Fruit fly (Drosophila melanogaster) whole organism, embryonic: Measurements from ENCODE around the gene jv.
A peak's percentile ranks its signal among the peaks of the same experiment; 100 is the strongest.

Source experiments
- ATbp ChIP-seq: fragments of 200-800 bp; sonication (Bioruptor generic); optimal IDR thresholded peaks from 2 replicates; lab custom pipeline; 2017; ENCODE audit warnings: missing biosample characterization, mild to moderate bottlenecking, missing genetic modification characterization, missing genetic modification reagents
- Atf6 ChIP-seq: fragments of 200-800 bp; sonication (Bioruptor generic); IDR thresholded peaks from 2 replicates; pipeline ENCODE4 v1.3.6; 2022; ENCODE audit warnings: missing biosample characterization, missing genetic modification characterization
- CG10462 ChIP-seq: fragments of 200-800 bp; sonication (Bioruptor generic); optimal IDR thresholded peaks from 2 replicates; lab custom pipeline; 2016; ENCODE audit warnings: missing biosample characterization, missing genetic modification characterization
- CG11695 ChIP-seq: fragments of 200-800 bp; sonication (Bioruptor generic); IDR thresholded peaks from 3 replicates; pipeline ENCODE4 v1.3.6; 2022; ENCODE audit warnings: missing biosample characterization, missing genetic modification characterization
- CG12769 ChIP-seq: fragments of 200-800 bp; sonication (Bioruptor generic); optimal IDR thresholded peaks from 2 replicates; lab custom pipeline; 2019; ENCODE audit warnings: missing biosample characterization, mild to moderate bottlenecking, missing genetic modification characterization, moderate library complexity
- CG14667 ChIP-seq: fragments of 200-800 bp; sonication (Bioruptor generic); IDR thresholded peaks from 2 replicates; pipeline ENCODE4 v1.3.6; 2022; ENCODE audit warnings: missing biosample characterization, missing genetic modification characterization
- CG17328 ChIP-seq: fragments of 200-800 bp; sonication (Bioruptor generic); IDR thresholded peaks from 2 replicates; pipeline ENCODE4 v1.3.6; 2022; ENCODE audit warnings: missing biosample characterization, missing genetic modification characterization
- CG2120 ChIP-seq: fragments of 200-800 bp; sonication (Bioruptor generic); optimal IDR thresholded peaks from 3 replicates; lab custom pipeline; 2016; ENCODE audit warnings: missing biosample characterization, missing genetic modification characterization
- CG2678 ChIP-seq: fragments of 200-800 bp; sonication (Bioruptor generic); optimal IDR thresholded peaks from 3 replicates; lab custom pipeline; 2019; ENCODE audit warnings: missing biosample characterization, mild to moderate bottlenecking, missing genetic modification characterization, moderate library complexity
- CG2712 ChIP-seq: fragments of 200-800 bp; optimal IDR thresholded peaks from 3 replicates; lab custom pipeline; 2019; ENCODE audit warnings: missing biosample characterization, mild to moderate bottlenecking, missing genetic modification characterization, moderate library complexity
- CG2875 ChIP-seq: fragments of 200-800 bp; sonication (Bioruptor generic); optimal IDR thresholded peaks from 2 replicates; lab custom pipeline; 2017; ENCODE audit warnings: missing biosample characterization, mild to moderate bottlenecking, missing genetic modification characterization, missing genetic modification reagents
- CG31365 ChIP-seq: fragments of 200-800 bp; sonication (Bioruptor generic); optimal IDR thresholded peaks from 2 replicates; lab custom pipeline; 2018; ENCODE audit warnings: missing biosample characterization, mild to moderate bottlenecking, missing genetic modification characterization
- CG31441 ChIP-seq: fragments of 200-800 bp; sonication (Bioruptor generic); IDR thresholded peaks from 2 replicates; pipeline ENCODE4 v1.3.6; 2022; ENCODE audit warnings: missing biosample characterization, missing genetic modification characterization
- CG3407 ChIP-seq: fragments of 200-800 bp; sonication (Bioruptor generic); optimal IDR thresholded peaks from 2 replicates; lab custom pipeline; 2018; ENCODE audit warnings: missing biosample characterization, mild to moderate bottlenecking, missing genetic modification characterization
- CG3847 ChIP-seq: fragments of 200-800 bp; sonication (Bioruptor generic); IDR thresholded peaks from 2 replicates; pipeline ENCODE4 v1.3.6; 2022; ENCODE audit warnings: missing biosample characterization, missing genetic modification characterization
- CG6175 ChIP-seq: fragments of 200-800 bp; sonication (Bioruptor generic); IDR thresholded peaks from 3 replicates; pipeline ENCODE4 v1.3.6; 2022; ENCODE audit warnings: missing biosample characterization, missing genetic modification characterization
- CG6272 ChIP-seq: fragments of 200-800 bp; sonication (Bioruptor generic); IDR thresholded peaks from 2 replicates; pipeline ENCODE4 v1.3.6; 2022; ENCODE audit warnings: missing biosample characterization, missing genetic modification characterization
- CG8388 ChIP-seq: fragments of 200-800 bp; sonication (Bioruptor generic); optimal IDR thresholded peaks from 2 replicates; lab custom pipeline; 2019; ENCODE audit warnings: missing biosample characterization, mild to moderate bottlenecking, missing genetic modification characterization, moderate library complexity
- CG8944 ChIP-seq: fragments of 200-800 bp; sonication (Bioruptor generic); optimal IDR thresholded peaks from 3 replicates; lab custom pipeline; 2016; ENCODE audit warnings: missing biosample characterization, missing genetic modification characterization
- CG9215 ChIP-seq: fragments of 200-800 bp; sonication (Bioruptor generic); IDR thresholded peaks from 2 replicates; pipeline ENCODE4 v1.3.6; 2022; ENCODE audit warnings: missing biosample characterization, missing genetic modification characterization
- D ChIP-seq, 2 experiments: fragments of 200-800 bp in 1 of 2; fragments of >200 bp in 1 of 2; sonication (Bioruptor generic) in 1 of 2; optimal IDR thresholded peaks; 2 replicates in 1 of 2; 3 replicates in 1 of 2; lab custom pipeline; 2017; ENCODE audit warnings: mild to moderate bottlenecking in 1 of 2, missing biosample characterization in 1 of 2, missing genetic modification characterization in 1 of 2, missing genetic modification reagents in 1 of 2
- Doc2 ChIP-seq: fragments of 200-800 bp; sonication (Bioruptor generic); IDR thresholded peaks from 2 replicates; pipeline ENCODE4 v1.3.6; 2022; ENCODE audit warnings: missing biosample characterization, missing genetic modification characterization
- E2f2 ChIP-seq: fragments of 200-800 bp; sonication (Bioruptor generic); IDR thresholded peaks from 2 replicates; pipeline ENCODE4 v1.3.6; 2022; ENCODE audit warnings: missing biosample characterization, missing genetic modification characterization
- Elba2 ChIP-seq: fragments of 200-800 bp; sonication (Bioruptor generic); optimal IDR thresholded peaks from 3 replicates; lab custom pipeline; 2016; ENCODE audit warnings: missing biosample characterization, missing genetic modification characterization
- Gug ChIP-seq: fragments of 200-800 bp; sonication (Bioruptor generic); IDR thresholded peaks from 4 replicates; pipeline ENCODE4 v1.3.6; 2022; ENCODE audit warnings: missing biosample characterization, missing genetic modification characterization
- HLHmδ ChIP-seq: fragments of 200-800 bp; sonication (Bioruptor generic); optimal IDR thresholded peaks from 2 replicates; lab custom pipeline; 2018; ENCODE audit warnings: missing biosample characterization, mild to moderate bottlenecking, missing genetic modification characterization, moderate library complexity
- HmgD ChIP-seq: fragments of 200-800 bp; sonication (Bioruptor generic); optimal IDR thresholded peaks from 3 replicates; lab custom pipeline; 2016; ENCODE audit warnings: missing biosample characterization, missing genetic modification characterization
- Hr39 ChIP-seq: fragments of >200 bp; optimal IDR thresholded peaks from 2 replicates; lab custom pipeline; 2017
- Mad ChIP-seq: fragments of 200-800 bp; sonication (Bioruptor generic); optimal IDR thresholded peaks from 2 replicates; lab custom pipeline; 2016; ENCODE audit warnings: missing biosample characterization, missing genetic modification characterization
- Max ChIP-seq: fragments of 200-800 bp; sonication (Bioruptor generic); optimal IDR thresholded peaks from 2 replicates; lab custom pipeline; 2016; ENCODE audit warnings: missing biosample characterization, mild to moderate bottlenecking, missing genetic modification characterization
- Mes4 ChIP-seq: fragments of 200-800 bp; sonication (Bioruptor generic); optimal IDR thresholded peaks from 2 replicates; lab custom pipeline; 2016; ENCODE audit warnings: missing biosample characterization, missing genetic modification characterization
- Pdp1 ChIP-seq, 2 experiments: fragments of 200-800 bp; sonication (Bioruptor generic); optimal IDR thresholded peaks; 3 replicates each; lab custom pipeline; 2016; ENCODE audit warnings: missing biosample characterization in 2 of 2, missing genetic modification characterization in 2 of 2, mild to moderate bottlenecking in 1 of 2, moderate library complexity in 1 of 2
- Ptx1 ChIP-seq: fragments of 200-800 bp; sonication (Bioruptor generic); IDR thresholded peaks from 2 replicates; pipeline ENCODE4 v1.3.6; 2022; ENCODE audit warnings: missing biosample characterization, missing genetic modification characterization
- Spps ChIP-seq: fragments of 200-800 bp; sonication (Bioruptor generic); optimal IDR thresholded peaks from 2 replicates; lab custom pipeline; 2018; ENCODE audit warnings: missing biosample characterization, mild to moderate bottlenecking, missing genetic modification characterization
- Xrp1 ChIP-seq: fragments of 200-800 bp; sonication (Bioruptor generic); IDR thresholded peaks from 2 replicates; pipeline ENCODE4 v1.3.6; 2022; ENCODE audit warnings: missing biosample characterization, missing genetic modification characterization
- dmrt99B ChIP-seq: fragments of 200-800 bp; sonication (Bioruptor generic); optimal IDR thresholded peaks from 2 replicates; lab custom pipeline; 2018; ENCODE audit warnings: missing biosample characterization, mild to moderate bottlenecking, missing genetic modification characterization, moderate library complexity
- exex ChIP-seq: fragments of 200-800 bp; sonication (Bioruptor generic); optimal IDR thresholded peaks from 4 replicates; lab custom pipeline; 2018; ENCODE audit warnings: missing biosample characterization, mild to moderate bottlenecking, missing genetic modification characterization, moderate library complexity
- fd102C ChIP-seq: fragments of 200-800 bp; sonication (Bioruptor generic); optimal IDR thresholded peaks from 2 replicates; lab custom pipeline; 2018; ENCODE audit warnings: missing biosample characterization, mild to moderate bottlenecking, missing genetic modification characterization, moderate library complexity
- grn ChIP-seq: fragments of 200-800 bp; sonication (Bioruptor generic); optimal IDR thresholded peaks from 3 replicates; lab custom pipeline; 2017; ENCODE audit warnings: missing biosample characterization, missing genetic modification characterization
- hb ChIP-seq: fragments of 200-800 bp; sonication (Bioruptor generic); IDR thresholded peaks from 3 replicates; pipeline ENCODE4 v1.3.6; 2022; ENCODE audit warnings: missing biosample characterization, missing genetic modification characterization; ENCODE audit not compliant: partially characterized antibody
- inv ChIP-seq: fragments of 200-800 bp; sonication (Bioruptor generic); IDR thresholded peaks from 2 replicates; pipeline ENCODE4 v1.3.6; 2022; ENCODE audit warnings: missing biosample characterization, missing genetic modification characterization; ENCODE audit not compliant: partially characterized antibody
- lab ChIP-seq: fragments of 200-800 bp; sonication (Bioruptor generic); optimal IDR thresholded peaks from 3 replicates; lab custom pipeline; 2017; ENCODE audit warnings: missing biosample characterization, missing genetic modification characterization, mild to moderate bottlenecking, moderate library complexity, missing genetic modification reagents
- lola ChIP-seq, 3 experiments: fragments of >200 bp in 2 of 3; fragments of 200-800 bp in 1 of 3; sonication (Bioruptor generic) in 1 of 3; optimal IDR thresholded peaks; 2 replicates each; lab custom pipeline; 2017 to 2019; ENCODE audit warnings: missing biosample characterization in 3 of 3, missing genetic modification characterization in 3 of 3, mild to moderate bottlenecking in 1 of 3, moderate library complexity in 1 of 3
- nom ChIP-seq: fragments of 200-800 bp; sonication (Bioruptor generic); optimal IDR thresholded peaks from 2 replicates; lab custom pipeline; 2017; ENCODE audit warnings: missing biosample characterization, missing genetic modification characterization, mild to moderate bottlenecking, moderate library complexity, missing genetic modification reagents
- ro ChIP-seq: fragments of 200-800 bp; sonication (Bioruptor generic); IDR thresholded peaks from 2 replicates; pipeline ENCODE4 v1.3.6; 2022; ENCODE audit warnings: missing biosample characterization, missing genetic modification characterization
- row ChIP-seq: fragments of 200-800 bp; sonication (Bioruptor generic); IDR thresholded peaks from 3 replicates; pipeline ENCODE4 v1.3.6; 2022; ENCODE audit warnings: missing biosample characterization, missing genetic modification characterization
- sens-2 ChIP-seq: fragments of 200-800 bp; sonication (Bioruptor generic); IDR thresholded peaks from 2 replicates; pipeline ENCODE4 v1.3.6; 2022; ENCODE audit warnings: missing biosample characterization, missing genetic modification characterization
- sima ChIP-seq: fragments of 200-800 bp; sonication (Bioruptor generic); optimal IDR thresholded peaks from 2 replicates; lab custom pipeline; 2016; ENCODE audit warnings: missing biosample characterization, missing genetic modification characterization
- stc ChIP-seq: fragments of 200-800 bp; sonication (Bioruptor generic); IDR thresholded peaks from 2 replicates; pipeline ENCODE4 v1.3.6; 2022; ENCODE audit warnings: missing biosample characterization, missing genetic modification characterization
- stwl ChIP-seq: fragments of 200-800 bp; sonication (Bioruptor generic); optimal IDR thresholded peaks from 3 replicates; lab custom pipeline; 2018; ENCODE audit warnings: missing biosample characterization, mild to moderate bottlenecking, missing genetic modification characterization, moderate library complexity
- unpg ChIP-seq: fragments of 200-800 bp; sonication (Bioruptor generic); optimal IDR thresholded peaks from 3 replicates; lab custom pipeline; 2018; ENCODE audit warnings: missing biosample characterization, mild to moderate bottlenecking, missing genetic modification characterization, moderate library complexity

Gene jv

dm6 chr3L:6516901-6517300, 72.4 kb downstream of the jv start (continued):
- TF ChIP-seq sima (GFP tag; lab: Kevin White, UChicago) = no peak
- TF ChIP-seq nom (GFP tag; lab: Kevin White, UChicago) = no peak
- no peak for TF ChIP-seq E2f2 (GFP tag; lab: Robert Waterston, UW)
- TF ChIP-seq lab = peak; percentile 46
- TF ChIP-seq CG6272 = no peak
- TF ChIP-seq CG31365 = no peak
- TF ChIP-seq CG9215 (GFP tag; lab: Robert Waterston, UW) = no peak
- TF ChIP-seq lola (GFP tag; optimal IDR thresholded peaks at IDR 0.05; lab: Kevin White, UChicago) = no peak
- TF ChIP-seq exex (tag; lab: Kevin White, UChicago) = no peak
- no peak for TF ChIP-seq stc (GFP tag; lab: Robert Waterston, UW)
- no peak for TF ChIP-seq CG10462 (GFP tag; lab: Kevin White, UChicago)
- TF ChIP-seq CG2712 (tag; lab: Kevin White, UChicago) = peak; percentile 14
- no peak for TF ChIP-seq HmgD (GFP tag; lab: Kevin White, UChicago)
- no peak for TF ChIP-seq CG8944 (GFP tag; lab: Kevin White, UChicago)
- peak; percentile 4 for TF ChIP-seq CG12769 (tag; lab: Kevin White, UChicago)
- TF ChIP-seq sens-2 (GFP tag; lab: Robert Waterston, UW) = no peak
- TF ChIP-seq Spps (tag; lab: Kevin White, UChicago) = no peak
- no peak for TF ChIP-seq Doc2 (GFP tag; lab: Robert Waterston, UW)
- no peak for TF ChIP-seq CG14667 (GFP tag; lab: Robert Waterston, UW)
- TF ChIP-seq CG2875 (GFP tag; lab: Kevin White, UChicago) = no peak
- TF ChIP-seq row (GFP tag; lab: Robert Waterston, UW) = peak; percentile 47; the same call in 1 of the 3 replicates
- no peak for TF ChIP-seq Max
- TF ChIP-seq Xrp1 (GFP tag; lab: Robert Waterston, UW) = peak; percentile 16; the same call in 1 of the 2 replicates
- TF ChIP-seq CG2678 (tag; lab: Kevin White, UChicago) = peak; percentile 42
- no peak for TF ChIP-seq Pdp1 (GFP tag; optimal IDR thresholded peaks at IDR 0.05; lab: Kevin White, UChicago)
- no peak for TF ChIP-seq Mes4
- TF ChIP-seq Elba2 = no peak
- TF ChIP-seq unpg (GFP tag; lab: Kevin White, UChicago) = peak; percentile 18
- TF ChIP-seq Gug (GFP tag; lab: Robert Waterston, UW) = no peak
- TF ChIP-seq HLHmδ = no peak
- no peak for TF ChIP-seq hb (GFP tag; lab: Robert Waterston, UW)
- TF ChIP-seq grn (GFP tag; lab: Kevin White, UChicago) = no peak
- TF ChIP-seq CG11695 = peak; percentile 10; the same call in 1 of the 3 replicates
- TF ChIP-seq CG3847 = no peak
- TF ChIP-seq D (optimal IDR thresholded peaks at IDR 0.05; lab: Kevin White, UChicago) = no peak
- no peak for TF ChIP-seq D (GFP tag; optimal IDR thresholded peaks at IDR 0.05; lab: Kevin White, UChicago)
- TF ChIP-seq Mad (GFP tag; lab: Kevin White, UChicago) = no peak
- TF ChIP-seq fd102C (GFP tag; lab: Kevin White, UChicago) = no peak
- no peak for TF ChIP-seq CG31441 (GFP tag; lab: Robert Waterston, UW)
- no peak for TF ChIP-seq CG6175 (GFP tag; lab: Robert Waterston, UW)
- TF ChIP-seq Hr39 (lab: Kevin White, UChicago) = no peak
- no peak for TF ChIP-seq Atf6 (GFP tag; lab: Robert Waterston, UW)
- no peak for TF ChIP-seq ro
- peak; percentile 16 for TF ChIP-seq dmrt99B
- TF ChIP-seq Ptx1 = peak; percentile 29; the same call in 1 of the 2 replicates
- no peak for TF ChIP-seq inv (GFP tag; lab: Robert Waterston, UW)
- TF ChIP-seq ATbp (GFP tag; lab: Kevin White, UChicago) = peak; percentile 17
- TF ChIP-seq stwl (tag; lab: Kevin White, UChicago) = no peak
- peak; percentile 10 for TF ChIP-seq CG8388 (GFP tag; lab: Kevin White, UChicago)
- peak; percentile 17 for TF ChIP-seq CG3407
- 0 out of 2 replicates have a peak, but pooled peaks have one; percentile 7 for TF ChIP-seq CG17328 (GFP tag; lab: Robert Waterston, UW)
- no peak for TF ChIP-seq CG2120 (GFP tag; lab: Kevin White, UChicago)
